Fruit fly (Drosophila melanogaster) S2 (cell line): Measurements from ENCODE around the gene js.

Source experiments
- CG8478 ChIP-seq: fragments of >200 bp; optimal IDR thresholded peaks from 2 replicates; lab custom pipeline; 2018
- CTCF ChIP-seq, 2 experiments: fragments of >200 bp; optimal IDR thresholded peaks; 2 replicates each; lab custom pipeline; 2018

js gene

dm6 chr3R:16339475-16339874 is 28.6 kb downstream of the js start, which contains the start of gene Sulf1:
TSS of gene Sulf1 (minus strand) at chr3R:16339575.
- no peak for TF ChIP-seq CTCF (optimal IDR thresholded peaks at IDR 0.05; lab: Kevin White, UChicago)
- TF ChIP-seq CG8478 (lab: Kevin White, UChicago), result no peak

DNA sequence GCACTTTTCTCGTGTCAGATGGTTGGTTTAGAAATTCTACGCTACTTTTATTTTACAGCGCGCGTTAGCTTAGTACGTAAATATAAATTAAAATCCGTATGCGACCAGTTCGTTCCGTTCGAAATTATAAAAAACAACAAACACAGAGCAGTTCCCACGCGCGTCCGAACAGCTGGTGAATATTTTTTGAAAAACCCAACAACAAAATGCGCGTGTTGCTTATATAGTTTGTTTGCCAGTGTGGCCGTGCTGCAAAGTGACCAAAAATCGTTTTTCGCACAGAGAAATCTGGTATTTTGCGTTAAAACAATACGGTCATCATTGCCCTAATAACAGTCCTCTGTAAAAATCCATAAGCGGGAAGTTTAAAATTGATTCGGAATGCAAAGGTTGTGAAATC is 29.8 kb downstream of the js start:
- TF ChIP-seq CG8478 (lab: Kevin White, UChicago) (no peak), CTCF (optimal IDR thresholded peaks at IDR 0.05; lab: Kevin White, UChicago) (peak in 1 of 2 experiments; percentile 8)

- no peak for TF ChIP-seq CTCF (optimal IDR thresholded peaks at IDR 0.05; lab: Kevin White, UChicago)
- no peak for TF ChIP-seq CG8478 (lab: Kevin White, UChicago)
These were observed 30.2 kb downstream of the js start for dm6 chr3R:16337863-16338262.

dm6 chr3R:16337053-16337385 is 31.1 kb downstream of the js start:
- TF ChIP-seq CG8478 (lab: Kevin White, UChicago), result no peak
- no peak for TF ChIP-seq CTCF (optimal IDR thresholded peaks at IDR 0.05; lab: Kevin White, UChicago)

dm6 chr3R:16336327-16337052 is 31.6 kb downstream of the js start:
- TF ChIP-seq CTCF (optimal IDR thresholded peaks at IDR 0.05; lab: Kevin White, UChicago) (no peak), CG8478 (lab: Kevin White, UChicago) (no peak)

dm6 chr3R:16335438-16336073 is 32.5 kb downstream of the js start:
- no peak for TF ChIP-seq CG8478 (lab: Kevin White, UChicago)
- TF ChIP-seq CTCF (optimal IDR thresholded peaks at IDR 0.05; lab: Kevin White, UChicago), result no peak

DNA sequence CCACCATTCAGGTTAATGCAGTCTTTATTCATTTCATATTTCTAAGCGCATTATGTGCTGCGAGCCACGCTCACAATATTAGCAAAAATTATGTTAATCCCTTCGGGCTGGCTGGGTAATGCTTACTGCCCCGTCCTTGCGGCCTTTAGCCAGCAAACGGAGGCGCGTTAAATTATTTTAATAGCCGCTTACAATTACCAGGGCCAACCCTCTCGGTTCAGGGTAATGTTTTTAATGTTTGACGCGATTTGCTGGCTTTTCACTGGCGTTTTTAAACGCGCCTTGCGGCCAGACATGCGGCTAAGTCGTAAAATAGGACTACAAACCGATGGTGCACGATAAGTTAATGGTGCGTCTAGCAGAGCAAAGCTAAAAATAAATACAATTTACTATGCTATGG is 33.3 kb downstream of the js start:
- TF ChIP-seq CTCF (optimal IDR thresholded peaks at IDR 0.05; lab: Kevin White, UChicago), result no peak
- no peak for TF ChIP-seq CG8478 (lab: Kevin White, UChicago)

dm6 chr3R:16334329-16334728 is 33.8 kb downstream of the js start:
- TF ChIP-seq CG8478 (lab: Kevin White, UChicago) (no peak), CTCF (optimal IDR thresholded peaks at IDR 0.05; lab: Kevin White, UChicago) (no peak)

DNA sequence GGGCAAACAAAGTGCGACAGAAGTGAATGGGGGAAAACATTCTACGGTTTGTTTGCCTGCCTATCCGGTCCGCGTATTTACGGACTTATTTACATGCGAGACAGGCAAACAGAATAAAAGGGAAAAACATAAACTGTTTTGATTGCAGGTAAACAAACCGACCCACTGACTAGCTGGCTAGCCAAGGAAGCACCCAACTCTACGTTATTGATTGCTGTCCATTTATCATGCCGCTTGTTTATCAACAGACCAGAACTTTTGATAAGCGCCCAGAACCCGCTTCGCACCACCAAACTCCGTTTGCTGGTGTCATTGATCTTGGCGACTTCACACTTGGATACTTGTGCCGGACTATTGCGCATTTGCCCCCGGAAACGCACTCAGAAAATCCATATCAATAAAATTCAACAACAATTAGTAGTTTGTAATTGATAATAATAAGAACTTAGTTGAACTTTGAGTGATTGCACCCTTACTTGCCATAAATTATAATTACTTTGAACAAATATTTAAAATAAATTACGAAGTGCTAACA is 36.2 kb downstream of the js start:
- TF ChIP-seq CG8478 (lab: Kevin White, UChicago) (no peak), CTCF (optimal IDR thresholded peaks at IDR 0.05; lab: Kevin White, UChicago) (no peak)

- TF ChIP-seq CG8478 (lab: Kevin White, UChicago) (no peak), CTCF (optimal IDR thresholded peaks at IDR 0.05; lab: Kevin White, UChicago) (no peak)
These were observed 38.3 kb downstream of the js start for dm6 chr3R:16329797-16330196.

dm6 chr3R:16327549-16327948 is 40.6 kb downstream of the js start, which contains the start of gene CG17930:
TSS of gene CG17930 (plus strand) at chr3R:16327849.
- TF ChIP-seq CG8478 (lab: Kevin White, UChicago) (no peak), CTCF (optimal IDR thresholded peaks at IDR 0.05; lab: Kevin White, UChicago) (no peak)

DNA sequence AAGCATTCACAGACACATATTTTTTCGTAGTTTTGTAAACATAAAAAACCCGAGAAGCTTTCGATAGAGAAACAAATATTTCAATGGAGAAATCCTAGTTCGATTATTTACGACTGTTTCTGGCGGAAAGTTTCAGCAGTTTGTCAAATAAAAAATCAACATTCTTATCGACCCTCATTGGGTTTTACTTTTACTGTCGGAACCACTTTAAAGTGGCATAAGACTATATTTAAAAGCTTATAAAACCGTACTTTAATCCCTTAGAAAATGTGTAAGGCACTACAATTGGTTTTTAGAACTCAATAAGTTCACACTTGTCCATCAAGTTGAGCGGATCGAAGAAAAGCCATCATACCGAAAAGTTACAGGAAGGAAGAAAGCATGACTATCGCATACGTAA is 42.9 kb downstream of the js start, which contains the start of gene CG17929:
TSS of gene CG17929 (plus strand) at position 301 of the 400 bp plus-strand sequence.
- TF ChIP-seq CG8478 (lab: Kevin White, UChicago) (no peak), CTCF (optimal IDR thresholded peaks at IDR 0.05; lab: Kevin White, UChicago) (no peak)

DNA sequence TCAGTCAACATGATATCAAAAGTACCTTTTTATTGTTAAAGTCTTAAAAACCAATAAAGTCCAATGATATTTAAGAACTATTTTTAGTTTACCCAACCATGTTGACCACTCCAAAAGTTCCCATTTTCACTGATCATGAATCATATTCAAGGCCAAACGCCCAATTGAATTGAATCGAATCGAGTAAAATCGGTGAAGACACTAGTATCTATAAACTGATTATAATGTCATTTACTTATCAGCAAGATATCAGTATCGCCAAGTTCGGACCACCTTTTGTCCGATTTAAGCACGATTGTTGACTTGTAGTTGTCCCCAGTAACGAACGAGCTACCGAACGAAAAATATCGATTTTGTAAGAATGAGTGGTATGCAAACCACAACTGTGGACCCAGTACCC is 45.0 kb downstream of the js start, which contains the start of gene CG6901:
TSS of gene CG6901 (plus strand) at position 323 of the 400 bp plus-strand sequence.
- TF ChIP-seq CG8478 (lab: Kevin White, UChicago), result no peak
- TF ChIP-seq CTCF (optimal IDR thresholded peaks at IDR 0.05; lab: Kevin White, UChicago), result no peak

DNA sequence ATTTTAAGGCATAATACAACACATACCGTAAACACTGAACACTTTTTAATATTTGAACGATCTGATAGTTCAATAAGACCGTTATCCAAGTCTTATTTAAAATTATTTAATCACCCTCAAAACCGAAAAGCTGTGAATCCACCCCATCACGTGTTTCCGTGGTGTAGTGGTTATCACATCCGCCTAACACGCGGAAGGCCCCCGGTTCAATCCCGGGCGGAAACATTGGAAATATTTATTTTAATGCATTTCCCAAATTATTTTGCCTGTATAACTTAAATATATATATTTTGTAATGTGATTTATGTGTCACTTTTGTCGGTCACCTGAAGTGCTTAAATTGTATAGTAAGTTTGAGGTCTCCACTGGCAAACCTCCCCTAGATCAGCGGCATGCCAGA is 46.6 kb downstream of the js start, which contains the start of gene CG44044:
TSS of gene CG44044 (plus strand) at position 301 of the 400 bp plus-strand sequence.
- no peak for TF ChIP-seq CG8478 (lab: Kevin White, UChicago)
- no peak for TF ChIP-seq CTCF (optimal IDR thresholded peaks at IDR 0.05; lab: Kevin White, UChicago)

DNA sequence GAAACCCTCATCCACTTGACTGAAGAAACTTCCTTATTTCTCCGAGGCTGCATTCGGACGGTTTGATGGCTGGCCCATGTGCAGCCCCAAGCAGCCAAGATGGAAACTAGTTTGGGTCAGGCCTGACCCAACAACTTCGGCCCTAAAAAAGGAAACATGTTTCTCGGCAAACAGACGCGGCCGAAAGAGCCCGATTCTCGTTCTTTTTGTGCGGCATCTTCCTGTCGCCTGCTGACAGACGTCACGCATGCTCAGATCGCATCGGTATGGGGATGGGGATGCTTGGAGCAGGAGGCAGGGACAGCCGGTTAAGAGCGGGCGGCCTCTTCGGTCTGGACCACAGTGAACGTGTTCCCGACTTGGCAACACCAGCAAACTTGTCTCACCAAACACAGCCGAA is 51.4 kb downstream of the js start:
- TF ChIP-seq CG8478 (lab: Kevin White, UChicago), result no peak
- TF ChIP-seq CTCF (optimal IDR thresholded peaks at IDR 0.05; lab: Kevin White, UChicago), result no peak
